Worm (Caenorhabditis elegans): ENCODE data around the gene ugt-49.
"Not testable (repeated sequence)": the region's sequence is repeated elsewhere in the genome, so short reads cannot be mapped to it uniquely, and the experiment has no call there.

ugt-49 gene

DNA sequence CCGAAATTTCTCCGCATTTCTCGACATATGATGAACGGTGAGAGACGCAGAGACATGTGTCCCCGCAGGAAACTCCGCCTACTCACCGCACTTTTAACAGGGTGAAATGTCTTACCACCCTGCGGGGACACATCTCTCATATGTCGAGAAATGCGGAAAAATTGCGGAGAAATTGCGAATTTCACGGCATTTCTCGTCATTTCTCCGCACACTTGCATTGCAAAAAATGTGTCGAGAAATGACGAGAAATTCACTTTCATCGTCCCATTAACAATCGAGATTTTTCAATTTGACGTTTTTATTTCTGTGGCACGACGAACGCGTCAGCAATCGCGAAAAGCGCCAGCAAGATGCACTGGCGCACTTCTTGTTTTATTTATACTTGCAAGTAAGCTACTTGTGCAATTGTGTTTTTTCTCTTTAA lies 30.2 kb upstream of the ugt-49 start, which contains the start of gene K07C5.13:
Gene K07C5.13, plus strand, starts transcription at position 151 of the 424 bp plus-strand sequence.
- TF ChIP-seq K12H6.12 (tag; optimal IDR thresholded peaks at IDR 0.05), result peak; percentile 23
- TF ChIP-seq lsl-1 (GFP tag; optimal IDR thresholded peaks at IDR 0.05), result peak; percentile 51
- peak; percentile 50 for TF ChIP-seq athp-1 (tag; optimal IDR thresholded peaks at IDR 0.05)
- not testable (repeated sequence) for TF ChIP-seq snpc-4 (GFP tag; optimal IDR thresholded peaks at IDR 0.05)
- peak in 2 of 4 experiments; percentile 69 to 72 for TF ChIP-seq snpc-4 (tag; optimal IDR thresholded peaks at IDR 0.05)
- TF ChIP-seq lin-40 (tag; optimal IDR thresholded peaks at IDR 0.05), result peak; percentile 93
- TF ChIP-seq let-607 (tag; optimal IDR thresholded peaks at IDR 0.05), result peak in 1 of 2 experiments; percentile 0
- peak; percentile 93 for TF ChIP-seq C06A6.2 (GFP tag; conservative IDR thresholded peaks at IDR 0.05)
- TF ChIP-seq B0035.1 (tag; optimal IDR thresholded peaks at IDR 0.05), result peak; percentile 67
- TF ChIP-seq pbrm-1 (GFP tag; IDR thresholded peaks at IDR 0.05), result peak; percentile 100
- peak; percentile 40; the same call in 1 of the 2 replicates for TF ChIP-seq madf-8 (GFP tag; conservative IDR thresholded peaks at IDR 0.05)
- peak; percentile 29 for TF ChIP-seq hrde-1 (tag; optimal IDR thresholded peaks at IDR 0.05; ENCODE audit: borderline replicate concordance)
- TF ChIP-seq nfyb-1 (GFP tag; IDR thresholded peaks at IDR 0.05), result peak; percentile 95
- peak; percentile 86 for TF ChIP-seq madf-6 (GFP tag; IDR thresholded peaks at IDR 0.05)
- peak; percentile 81; the same call in 1 of the 2 replicates for TF ChIP-seq aptf-3 (GFP tag; IDR thresholded peaks at IDR 0.05)
- peak; percentile 43 for TF ChIP-seq ZK185.1 (tag; optimal IDR thresholded peaks at IDR 0.05; ENCODE audit: poor library complexity, severe bottlenecking)
- peak; percentile 79 for TF ChIP-seq lin-26 (GFP tag; IDR thresholded peaks at IDR 0.05)
- TF ChIP-seq ceh-27 (GFP tag; optimal IDR thresholded peaks at IDR 0.05), result peak; percentile 42
- peak; percentile 87 for TF ChIP-seq lir-1 (GFP tag; conservative IDR thresholded peaks at IDR 0.05)
- peak; percentile 89 for TF ChIP-seq ceh-91 (GFP tag; IDR thresholded peaks at IDR 0.05)
- peak; percentile 69 for TF ChIP-seq cebp-1 (GFP tag; IDR thresholded peaks at IDR 0.05)
- peak; percentile 82 for TF ChIP-seq cebp-1 (tag; optimal IDR thresholded peaks at IDR 0.05)
- peak; percentile 67 for TF ChIP-seq ceh-100 (GFP tag; IDR thresholded peaks at IDR 0.05)
- peak; percentile 93 for TF ChIP-seq mcd-1 (GFP tag; IDR thresholded peaks at IDR 0.05)
- TF ChIP-seq ztf-18 (tag; optimal IDR thresholded peaks at IDR 0.05), result peak; percentile 96
- TF ChIP-seq sea-2 (GFP tag; IDR thresholded peaks at IDR 0.05), result peak; percentile 90
- peak; percentile 70 for TF ChIP-seq attf-6 (GFP tag; IDR thresholded peaks at IDR 0.05)
- TF ChIP-seq F22D6.2 (tag; optimal IDR thresholded peaks at IDR 0.05), result peak; percentile 48
- peak; percentile 82 for TF ChIP-seq egl-18 (GFP tag; IDR thresholded peaks at IDR 0.05)
- peak; percentile 100 for TF ChIP-seq F39B2.1 (GFP tag; IDR thresholded peaks at IDR 0.05)
- TF ChIP-seq unc-130 (GFP tag; optimal IDR thresholded peaks at IDR 0.05), result peak; percentile 43
- TF ChIP-seq egrh-3 (GFP tag; IDR thresholded peaks at IDR 0.05), result peak; percentile 43
- TF ChIP-seq lin-35 (GFP tag; optimal IDR thresholded peaks at IDR 0.05), result peak in 1 of 3 experiments; percentile 57
- peak; percentile 88 for TF ChIP-seq Y95B8A.8 (GFP tag; IDR thresholded peaks at IDR 0.05)
- peak; percentile 91 for TF ChIP-seq aptf-2 (GFP tag; conservative IDR thresholded peaks at IDR 0.05)
- peak; percentile 95 for TF ChIP-seq ekl-4 (GFP tag; IDR thresholded peaks at IDR 0.05)
- TF ChIP-seq somi-1 (GFP tag; optimal IDR thresholded peaks at IDR 0.05), result peak; percentile 67
- TF ChIP-seq Y56A3A.18 (GFP tag; IDR thresholded peaks at IDR 0.05), result peak; percentile 89; the same call in 1 of the 2 replicates
- 0 out of 2 replicates have a peak, but pooled peaks have one; percentile 68 for TF ChIP-seq ztf-25 (GFP tag; IDR thresholded peaks at IDR 0.05)
- TF ChIP-seq B0019.2 (GFP tag; conservative IDR thresholded peaks at IDR 0.05), result peak; percentile 70
- peak; percentile 76; the same call in 1 of the 2 replicates for TF ChIP-seq let-526 (GFP tag; IDR thresholded peaks at IDR 0.05)
- TF ChIP-seq rcor-1 (GFP tag; IDR thresholded peaks at IDR 0.05), result peak; percentile 91
- peak; percentile 89; the same call in 1 of the 2 replicates for TF ChIP-seq egl-44 (GFP tag; IDR thresholded peaks at IDR 0.05)
- TF ChIP-seq D2030.7 (GFP tag; IDR thresholded peaks at IDR 0.05), result peak; percentile 95
- TF ChIP-seq gei-17 (GFP tag; optimal IDR thresholded peaks at IDR 0.05), result peak; percentile 70
- peak; percentile 68 for TF ChIP-seq attf-5 (GFP tag; optimal IDR thresholded peaks at IDR 0.05)
- TF ChIP-seq ztf-28 (GFP tag; IDR thresholded peaks at IDR 0.05), result peak; percentile 88; the same call in 1 of the 2 replicates
- TF ChIP-seq hmg-1.2 (GFP tag; IDR thresholded peaks at IDR 0.05), result peak; percentile 83

Measured in whole organism, young adult.